Worm (Caenorhabditis elegans): ENCODE measurements around the gene Y73C8C.3.

Y73C8C.3 gene

ce11 chrV:3107450-3107849 is 7.6 kb upstream of the Y73C8C.3 start, which contains the start of gene str-68:
Gene str-68 (minus strand): TSS chrV:3107550.
- no peak for TF ChIP-seq zim-3 (tag; optimal IDR thresholded peaks at IDR 0.05)
- TF ChIP-seq hlh-12 (tag; optimal IDR thresholded peaks at IDR 0.05) = no peak
- TF ChIP-seq nhr-27 (tag; optimal IDR thresholded peaks at IDR 0.05) = no peak
- no peak for TF ChIP-seq Y95B8A.8 (GFP tag; IDR thresholded peaks at IDR 0.05)
- TF ChIP-seq lin-35 (GFP tag; optimal IDR thresholded peaks at IDR 0.05) = no peak
- no peak for TF ChIP-seq F33H1.4 (GFP tag; IDR thresholded peaks at IDR 0.05)
- no peak for TF ChIP-seq ztf-6 (GFP tag; IDR thresholded peaks at IDR 0.05)
- TF ChIP-seq mel-28 (tag; optimal IDR thresholded peaks at IDR 0.05; ENCODE audit: borderline replicate concordance) = no peak
- no peak for TF ChIP-seq madf-6 (GFP tag; IDR thresholded peaks at IDR 0.05)
- TF ChIP-seq tbp1 (GFP tag; optimal IDR thresholded peaks at IDR 0.05) = no peak
- no peak for TF ChIP-seq ceh-79 (tag; optimal IDR thresholded peaks at IDR 0.05)
- no peak for TF ChIP-seq ztf-25 (GFP tag; IDR thresholded peaks at IDR 0.05)
- no peak for TF ChIP-seq F57C9.4 (tag; optimal IDR thresholded peaks at IDR 0.05)
- TF ChIP-seq atf-7 (tag; optimal IDR thresholded peaks at IDR 0.05) = no peak
- TF ChIP-seq T26A5.8 (tag; optimal IDR thresholded peaks at IDR 0.05) = no peak
- no peak for TF ChIP-seq D2030.7 (GFP tag; IDR thresholded peaks at IDR 0.05)
- no peak for TF ChIP-seq ama-1 (optimal IDR thresholded peaks at IDR 0.05)
- no peak for TF ChIP-seq ama-1 (GFP tag; optimal IDR thresholded peaks at IDR 0.05)
- no peak for TF ChIP-seq repo-1 (tag; optimal IDR thresholded peaks at IDR 0.05)
- TF ChIP-seq athp-1 (tag; optimal IDR thresholded peaks at IDR 0.05) = no peak

ce11 chrV:3112198-3112597 is 2.9 kb upstream of the Y73C8C.3 start:
- TF ChIP-seq fkh-3 (tag; optimal IDR thresholded peaks at IDR 0.05) (no peak), snpc-1.1 (tag; optimal IDR thresholded peaks at IDR 0.05; ENCODE audit: insufficient read depth) (no peak), ztf-26 (tag; optimal IDR thresholded peaks at IDR 0.05) (no peak), athp-1 (tag; optimal IDR thresholded peaks at IDR 0.05) (no peak), ztf-28 (GFP tag; IDR thresholded peaks at IDR 0.05) (no peak), die-1 (tag; optimal IDR thresholded peaks at IDR 0.05) (no peak), egl-44 (GFP tag; IDR thresholded peaks at IDR 0.05) (no peak), akir-1 (GFP tag; optimal IDR thresholded peaks at IDR 0.05) (no peak)

- TF ChIP-seq sea-2 (GFP tag; IDR thresholded peaks at IDR 0.05) (no peak), F10E7.11 (tag; optimal IDR thresholded peaks at IDR 0.05) (no peak), nhr-90 (tag; optimal IDR thresholded peaks at IDR 0.05) (no peak), Y56A3A.18 (GFP tag; IDR thresholded peaks at IDR 0.05) (no peak), hsf-1 (GFP tag; IDR thresholded peaks at IDR 0.05) (no peak), nhr-80 (tag; optimal IDR thresholded peaks at IDR 0.05) (no peak), nfya-1 (tag; optimal IDR thresholded peaks at IDR 0.05; ENCODE audit: borderline replicate concordance, insufficient read depth) (no peak), ceh-100 (GFP tag; IDR thresholded peaks at IDR 0.05) (no peak), pbrm-1 (GFP tag; IDR thresholded peaks at IDR 0.05) (no peak), unc-130 (GFP tag; optimal IDR thresholded peaks at IDR 0.05) (no peak), F55B11.4 (tag; optimal IDR thresholded peaks at IDR 0.05; ENCODE audit: borderline replicate concordance, insufficient read depth) (no peak), ekl-4 (GFP tag; IDR thresholded peaks at IDR 0.05) (no peak), rpc-1 (optimal IDR thresholded peaks at IDR 0.05) (no peak), rpc-1 (tag; optimal IDR thresholded peaks at IDR 0.05) (no peak), tbp1 (GFP tag; optimal IDR thresholded peaks at IDR 0.05) (no peak), F57C9.4 (tag; optimal IDR thresholded peaks at IDR 0.05) (no peak)
These were observed 1.3 kb upstream of the Y73C8C.3 start, which contains the start of gene Y73C8C.8 for ce11 chrV:3113751-3114150. Gene Y73C8C.8 (minus strand): TSS chrV:3113851.
